Worm (Caenorhabditis elegans) whole organism, young adult: ENCODE measurements around the gene B0001.3.
"Not testable (repeated sequence)": the region's sequence is repeated elsewhere in the genome, so short reads cannot be mapped to it uniquely, and the experiment has no call there.

Experiments used
- F22D6.2 ChIP-seq: sonication (generic microtip); optimal IDR thresholded peaks from 2 replicates; lab custom pipeline; 2016; ENCODE audit warnings: mild to moderate bottlenecking, missing genetic modification characterization, missing compliant biosample characterization
- F37B4.10 ChIP-seq: fragments of 200-800 bp; sonication (Bioruptor generic); IDR thresholded peaks from 2 replicates; pipeline ENCODE4 v1.3.6; 2022; ENCODE audit warnings: missing genetic modification characterization, missing compliant biosample characterization
- F52B5.7 ChIP-seq: sonication (generic microtip); optimal IDR thresholded peaks from 2 replicates; lab custom pipeline; 2016; ENCODE audit warnings: mild to moderate bottlenecking, missing genetic modification characterization, missing compliant biosample characterization
- F55B11.4 ChIP-seq: sonication (generic microtip); optimal IDR thresholded peaks from 2 replicates; lab custom pipeline; 2016; ENCODE audit warnings: missing compliant biosample characterization, missing genetic modification characterization, borderline replicate concordance; ENCODE audit not compliant: insufficient read depth
- F57A8.1 ChIP-seq: fragments of 200-800 bp; sonication (Bioruptor generic); optimal IDR thresholded peaks from 2 replicates; lab custom pipeline; 2018; ENCODE audit warnings: mild to moderate bottlenecking, missing genetic modification characterization, moderate library complexity, missing compliant biosample characterization
- K11D2.4 ChIP-seq: fragments of 200-800 bp; sonication (Bioruptor generic); IDR thresholded peaks from 2 replicates; pipeline ENCODE4 v1.3.6; 2022; ENCODE audit warnings: missing genetic modification reagents, missing genetic modification characterization, missing compliant biosample characterization
- attf-6 ChIP-seq: fragments of 200-800 bp; sonication (Bioruptor generic); IDR thresholded peaks from 2 replicates; pipeline ENCODE4 v1.3.6; 2022; ENCODE audit warnings: missing genetic modification reagents, missing genetic modification characterization, missing compliant biosample characterization
- bed-2 ChIP-seq: fragments of 200-800 bp; sonication (Bioruptor generic); IDR thresholded peaks from 2 replicates; pipeline ENCODE4 v1.3.6; 2022; ENCODE audit warnings: missing genetic modification reagents, missing genetic modification characterization, missing compliant biosample characterization
- ccch-3 ChIP-seq: fragments of 200-800 bp; sonication (Bioruptor generic); optimal IDR thresholded peaks from 2 replicates; lab custom pipeline; 2018; ENCODE audit warnings: mild to moderate bottlenecking, missing genetic modification characterization, missing compliant biosample characterization
- ceh-40 ChIP-seq: fragments of 200-800 bp; sonication (Bioruptor generic); IDR thresholded peaks from 2 replicates; pipeline ENCODE4 v1.3.6; 2022; ENCODE audit warnings: missing genetic modification characterization, missing compliant biosample characterization
- die-1 ChIP-seq: sonication (generic microtip); optimal IDR thresholded peaks from 2 replicates; lab custom pipeline; 2016; ENCODE audit warnings: missing genotype, mild to moderate bottlenecking, missing genetic modification characterization, missing compliant biosample characterization
- egl-18 ChIP-seq: fragments of 200-800 bp; sonication (Bioruptor generic); IDR thresholded peaks from 2 replicates; pipeline ENCODE4 v1.3.6; 2022; ENCODE audit warnings: missing genetic modification reagents, missing genetic modification characterization, missing compliant biosample characterization
- ekl-4 ChIP-seq: fragments of 200-800 bp; sonication (Bioruptor generic); IDR thresholded peaks from 2 replicates; pipeline ENCODE4 v1.3.6; 2022; ENCODE audit warnings: missing genetic modification reagents, missing genetic modification characterization, missing compliant biosample characterization
- hlh-12 ChIP-seq: sonication (generic microtip); optimal IDR thresholded peaks from 2 replicates; lab custom pipeline; 2016; ENCODE audit warnings: missing genetic modification characterization, missing compliant biosample characterization
- hlh-26 ChIP-seq: fragments of 200-800 bp; sonication (Bioruptor generic); conservative IDR thresholded peaks from 2 replicates; pipeline ENCODE4 v1.3.6; 2022; ENCODE audit warnings: missing genetic modification reagents, missing genetic modification characterization, missing compliant biosample characterization
- lin-35 ChIP-seq, 3 experiments: fragments of 150-350 bp in 2 of 3; sonication (generic microtip) in 1 of 3; optimal IDR thresholded peaks; 2 replicates each; lab custom pipeline; 2014 to 2018; ENCODE audit warnings: missing biosample characterization in 3 of 3, missing genetic modification characterization in 3 of 3, missing genetic modification reagents in 3 of 3
- madf-3 ChIP-seq: fragments of 200-800 bp; sonication (Bioruptor generic); IDR thresholded peaks from 2 replicates; pipeline ENCODE4 v1.3.6; 2022; ENCODE audit warnings: missing genetic modification reagents, missing genetic modification characterization, missing compliant biosample characterization
- madf-8 ChIP-seq: fragments of 200-800 bp; sonication (Bioruptor generic); conservative IDR thresholded peaks from 2 replicates; pipeline ENCODE4 v1.3.6; 2022; ENCODE audit warnings: missing genetic modification reagents, missing genetic modification characterization, missing compliant biosample characterization
- mel-28 ChIP-seq: sonication (generic microtip); optimal IDR thresholded peaks from 2 replicates; lab custom pipeline; 2016; ENCODE audit warnings: borderline replicate concordance, mild to moderate bottlenecking, missing genetic modification characterization, missing compliant biosample characterization
- nfya-1 ChIP-seq: sonication (generic microtip); optimal IDR thresholded peaks from 2 replicates; lab custom pipeline; 2017; ENCODE audit warnings: antibody characterized with exemption, missing compliant biosample characterization, missing genetic modification characterization, borderline replicate concordance; ENCODE audit not compliant: insufficient read depth
- nhr-27 ChIP-seq: fragments of 200-800 bp; sonication (Bioruptor generic); optimal IDR thresholded peaks from 2 replicates; lab custom pipeline; 2018; ENCODE audit warnings: mild to moderate bottlenecking, missing genetic modification characterization, moderate library complexity, missing compliant biosample characterization
- nhr-80 ChIP-seq: sonication (generic microtip); optimal IDR thresholded peaks from 2 replicates; lab custom pipeline; 2016; ENCODE audit warnings: missing genetic modification characterization, missing compliant biosample characterization
- nhr-90 ChIP-seq: sonication (generic microtip); optimal IDR thresholded peaks from 2 replicates; lab custom pipeline; 2016; ENCODE audit warnings: missing genotype, mild to moderate bottlenecking, missing genetic modification characterization, missing compliant biosample characterization
- pbrm-1 ChIP-seq: fragments of 200-800 bp; sonication (Bioruptor generic); IDR thresholded peaks from 2 replicates; pipeline ENCODE4 v1.3.6; 2022; ENCODE audit warnings: missing genetic modification reagents, missing genetic modification characterization, missing compliant biosample characterization
- snpc-1.1 ChIP-seq: sonication (generic microtip); optimal IDR thresholded peaks from 2 replicates; lab custom pipeline; 2017; ENCODE audit warnings: missing genetic modification characterization, mild to moderate bottlenecking, missing compliant biosample characterization, antibody characterized with exemption, moderate library complexity, missing genotype, missing genetic modification reagents; ENCODE audit not compliant: insufficient read depth
- unc-62 ChIP-seq: fragments of 150-350 bp; optimal IDR thresholded peaks from 2 replicates; lab custom pipeline; 2014; ENCODE audit warnings: missing biosample characterization, missing genetic modification reagents, missing genetic modification characterization
- zim-3 ChIP-seq: sonication (generic microtip); optimal IDR thresholded peaks from 2 replicates; lab custom pipeline; 2017; ENCODE audit warnings: mild to moderate bottlenecking, missing genetic modification characterization, moderate library complexity, missing compliant biosample characterization
- ztf-18 ChIP-seq: sonication (generic microtip); optimal IDR thresholded peaks from 2 replicates; lab custom pipeline; 2016; ENCODE audit warnings: missing genotype, mild to moderate bottlenecking, missing genetic modification characterization, missing compliant biosample characterization
- ztf-25 ChIP-seq: fragments of 200-800 bp; sonication (Bioruptor generic); IDR thresholded peaks from 2 replicates; pipeline ENCODE4 v1.3.6; 2022; ENCODE audit warnings: missing genetic modification reagents, missing genetic modification characterization, missing compliant biosample characterization

B0001.3 gene

ce11 chrIV:12192104-12192763 lies 46.7 kb upstream of the B0001.3 start:
- TF ChIP-seq ekl-4 = no peak
- no peak for TF ChIP-seq K11D2.4 (GFP tag; lab: Robert Waterston, UW)
- TF ChIP-seq egl-18 = no peak
- no peak for TF ChIP-seq ccch-3 (GFP tag; lab: Kevin White, UChicago)
- TF ChIP-seq nhr-90 (tag; lab: Kevin White, UChicago) = no peak
- TF ChIP-seq attf-6 (GFP tag; lab: Robert Waterston, UW) = no peak
- no peak for TF ChIP-seq ztf-25 (GFP tag; lab: Robert Waterston, UW)
- TF ChIP-seq nhr-80 = no peak
- TF ChIP-seq hlh-12 (tag; lab: Kevin White, UChicago) = no peak
- no peak for TF ChIP-seq mel-28 (tag; lab: Kevin White, UChicago)
- no peak for TF ChIP-seq die-1 (tag; lab: Kevin White, UChicago)
- no peak for TF ChIP-seq zim-3 (tag; lab: Kevin White, UChicago)
- no peak for TF ChIP-seq madf-8 (GFP tag; lab: Robert Waterston, UW)
- no peak for TF ChIP-seq ceh-40 (GFP tag; lab: Robert Waterston, UW)
- TF ChIP-seq ztf-18 (tag; lab: Kevin White, UChicago) = no peak
- TF ChIP-seq F37B4.10 (GFP tag; lab: Robert Waterston, UW) = no peak
- no peak for TF ChIP-seq bed-2
- no peak for TF ChIP-seq nhr-27 (tag; lab: Kevin White, UChicago)

- TF ChIP-seq F52B5.7 (tag; lab: Kevin White, UChicago); F55B11.4 (tag; lab: Kevin White, UChicago); unc-62 (GFP tag; lab: Kevin White, UChicago): not testable (repeated sequence)
Observed at ce11 chrIV:12178235-12178634, 32.7 kb upstream of the B0001.3 start, which contains the start of gene nlr-1. TSS of gene nlr-1 (minus strand) at chrIV:12178335.

- 0 out of 2 replicates have a peak, but pooled peaks have one; percentile 24 for TF ChIP-seq madf-3 (GFP tag; lab: Robert Waterston, UW)
Observed at ce11 chrIV:12170396-12170795, 24.9 kb upstream of the B0001.3 start.

- no peak for TF ChIP-seq nfya-1 (tag; lab: Kevin White, UChicago)
- TF ChIP-seq hlh-26 (GFP tag; lab: Robert Waterston, UW) = no peak
- no peak for TF ChIP-seq F22D6.2 (tag; lab: Kevin White, UChicago)
- TF ChIP-seq snpc-1.1 (tag; lab: Kevin White, UChicago) = no peak
- TF ChIP-seq lin-35 (GFP tag; optimal IDR thresholded peaks at IDR 0.05; lab: Kevin White, UChicago) = no peak
Observed at ce11 chrIV:12167944-12168343, 22.4 kb upstream of the B0001.3 start, which contains the start of gene F20B10.3. TSS of gene F20B10.3 (plus strand) at chrIV:12168244.

ce11 chrIV:12165432-12166078 lies 20.0 kb upstream of the B0001.3 start:
- TF ChIP-seq F57A8.1 = no peak
- TF ChIP-seq pbrm-1 = no peak
- TF ChIP-seq nhr-80 = peak; percentile 68
- TF ChIP-seq, all 124 proteins: peak for 1
